Fruit fly (Drosophila melanogaster) whole organism, embryonic: ENCODE measurements around the gene CG17786.

Experiments used
- Aef1 ChIP-seq: fragments of 200-800 bp; sonication (Bioruptor generic); IDR thresholded peaks from 3 replicates; pipeline ENCODE4 v1.3.6; 2022; ENCODE audit warnings: missing biosample characterization, missing genetic modification characterization
- Blimp-1 ChIP-seq: fragments of 200-800 bp; sonication (Bioruptor generic); optimal IDR thresholded peaks from 3 replicates; lab custom pipeline; 2018; ENCODE audit warnings: missing biosample characterization, missing genetic modification characterization, mild to moderate bottlenecking, moderate library complexity, missing genetic modification reagents
- BtbVII ChIP-seq: fragments of 200-800 bp; sonication (Bioruptor generic); optimal IDR thresholded peaks from 3 replicates; lab custom pipeline; 2017; ENCODE audit warnings: missing biosample characterization, mild to moderate bottlenecking, missing genetic modification characterization
- CG11560 ChIP-seq: fragments of 200-800 bp; sonication (Bioruptor generic); IDR thresholded peaks from 3 replicates; pipeline ENCODE4 v1.3.6; 2022; ENCODE audit warnings: missing biosample characterization, missing genetic modification characterization
- CG12104 ChIP-seq: fragments of 200-800 bp; sonication (Bioruptor generic); optimal IDR thresholded peaks from 3 replicates; lab custom pipeline; 2016; ENCODE audit warnings: missing biosample characterization, missing genetic modification characterization
- CG12391 ChIP-seq: fragments of 200-800 bp; sonication (Bioruptor generic); optimal IDR thresholded peaks from 3 replicates; lab custom pipeline; 2018; ENCODE audit warnings: missing biosample characterization, mild to moderate bottlenecking, missing genetic modification characterization, moderate library complexity
- CG12769 ChIP-seq: fragments of 200-800 bp; sonication (Bioruptor generic); optimal IDR thresholded peaks from 2 replicates; lab custom pipeline; 2019; ENCODE audit warnings: missing biosample characterization, mild to moderate bottlenecking, missing genetic modification characterization, moderate library complexity
- CG13775 ChIP-seq: fragments of 200-800 bp; sonication (Bioruptor generic); optimal IDR thresholded peaks from 3 replicates; lab custom pipeline; 2017; ENCODE audit warnings: missing biosample characterization, mild to moderate bottlenecking, missing genetic modification characterization
- CG15479 ChIP-seq: fragments of 200-800 bp; sonication (Bioruptor generic); optimal IDR thresholded peaks from 3 replicates; lab custom pipeline; 2019; ENCODE audit warnings: missing biosample characterization, mild to moderate bottlenecking, missing genetic modification characterization, moderate library complexity
- CG2202 ChIP-seq: fragments of 200-800 bp; sonication (Bioruptor generic); optimal IDR thresholded peaks from 2 replicates; lab custom pipeline; 2018; ENCODE audit warnings: missing biosample characterization, mild to moderate bottlenecking, missing genetic modification characterization
- CG3163 ChIP-seq: fragments of 200-800 bp; sonication (Bioruptor generic); optimal IDR thresholded peaks from 3 replicates; lab custom pipeline; 2016; ENCODE audit warnings: missing biosample characterization, missing genetic modification characterization
- CG33557 ChIP-seq: fragments of 200-800 bp; sonication (Bioruptor generic); optimal IDR thresholded peaks from 2 replicates; lab custom pipeline; 2019; ENCODE audit warnings: missing biosample characterization, mild to moderate bottlenecking, missing genetic modification characterization, moderate library complexity
- CG34376 ChIP-seq: fragments of 200-800 bp; sonication (Bioruptor generic); optimal IDR thresholded peaks from 2 replicates; lab custom pipeline; 2018; ENCODE audit warnings: missing biosample characterization, mild to moderate bottlenecking, missing genetic modification characterization
- CG6254 ChIP-seq: fragments of 200-800 bp; sonication (Bioruptor generic); optimal IDR thresholded peaks from 3 replicates; lab custom pipeline; 2017; ENCODE audit warnings: mild to moderate bottlenecking, missing biosample characterization, missing genetic modification reagents, missing genetic modification characterization
- CG6765 ChIP-seq: fragments of 200-800 bp; sonication (Bioruptor generic); optimal IDR thresholded peaks from 3 replicates; lab custom pipeline; 2017; ENCODE audit warnings: missing biosample characterization, mild to moderate bottlenecking, missing genetic modification characterization
- CG8478 ChIP-seq: fragments of >200 bp; optimal IDR thresholded peaks from 2 replicates; lab custom pipeline; 2018
- CG8924 ChIP-seq: fragments of 200-800 bp; optimal IDR thresholded peaks from 3 replicates; lab custom pipeline; 2019; ENCODE audit warnings: missing biosample characterization, mild to moderate bottlenecking, missing genetic modification characterization, moderate library complexity
- CG9817 ChIP-seq: fragments of 200-800 bp; sonication (Bioruptor generic); optimal IDR thresholded peaks from 2 replicates; lab custom pipeline; 2018; ENCODE audit warnings: missing biosample characterization, mild to moderate bottlenecking, missing genetic modification characterization, moderate library complexity
- CHES-1-like ChIP-seq: fragments of 200-800 bp; sonication (Bioruptor generic); optimal IDR thresholded peaks from 2 replicates; lab custom pipeline; 2016; ENCODE audit warnings: missing biosample characterization, missing genetic modification characterization
- Camta ChIP-seq: fragments of 200-800 bp; sonication (Bioruptor generic); optimal IDR thresholded peaks from 2 replicates; lab custom pipeline; 2016; ENCODE audit warnings: missing biosample characterization, missing genetic modification characterization
- Dad ChIP-seq: fragments of 200-800 bp; sonication (Bioruptor generic); optimal IDR thresholded peaks from 3 replicates; lab custom pipeline; 2016; ENCODE audit warnings: missing biosample characterization, missing genetic modification characterization
- Dll ChIP-seq: fragments of 200-800 bp; sonication (Bioruptor generic); IDR thresholded peaks from 4 replicates; pipeline ENCODE4 v1.3.6; 2022; ENCODE audit warnings: missing biosample characterization, missing genetic modification characterization; ENCODE audit not compliant: partially characterized antibody
- Doc2 ChIP-seq: fragments of 200-800 bp; sonication (Bioruptor generic); IDR thresholded peaks from 2 replicates; pipeline ENCODE4 v1.3.6; 2022; ENCODE audit warnings: missing biosample characterization, missing genetic modification characterization
- Eip74EF ChIP-seq, 2 experiments: fragments of 200-800 bp in 1 of 2; fragments of >200 bp in 1 of 2; sonication (Bioruptor generic) in 1 of 2; optimal IDR thresholded peaks; 2 replicates each; lab custom pipeline; 2017 to 2019; ENCODE audit warnings: missing biosample characterization in 2 of 2, missing genetic modification characterization in 2 of 2, mild to moderate bottlenecking in 1 of 2, moderate library complexity in 1 of 2
- Ets97D ChIP-seq: fragments of 200-800 bp; sonication (Bioruptor generic); optimal IDR thresholded peaks from 3 replicates; lab custom pipeline; 2016; ENCODE audit warnings: missing biosample characterization, missing genetic modification characterization
- Max ChIP-seq: fragments of 200-800 bp; sonication (Bioruptor generic); optimal IDR thresholded peaks from 2 replicates; lab custom pipeline; 2016; ENCODE audit warnings: missing biosample characterization, mild to moderate bottlenecking, missing genetic modification characterization
- Med ChIP-seq: fragments of 200-800 bp; sonication (Bioruptor generic); peaks from one replicate; lab custom pipeline; 2016; ENCODE audit warnings: missing biosample characterization, missing genetic modification characterization, mild to moderate bottlenecking, inconsistent platforms, moderate library complexity
- Meics ChIP-seq: fragments of 200-800 bp; sonication (Bioruptor generic); optimal IDR thresholded peaks from 2 replicates; lab custom pipeline; 2017; ENCODE audit warnings: missing biosample characterization, mild to moderate bottlenecking, missing genetic modification characterization
- Rx ChIP-seq: fragments of 200-800 bp; sonication (Bioruptor generic); IDR thresholded peaks from 2 replicates; pipeline ENCODE4 v1.3.6; 2022; ENCODE audit warnings: missing biosample characterization, missing genetic modification characterization
- Taf1 ChIP-seq: fragments of 200-800 bp; sonication (Bioruptor generic); IDR thresholded peaks from 2 replicates; pipeline ENCODE4 v1.3.6; 2022; ENCODE audit warnings: missing biosample characterization, missing genetic modification characterization
- chif ChIP-seq, 2 experiments: fragments of 200-800 bp; sonication (Bioruptor generic); optimal IDR thresholded peaks; 3 replicates each; lab custom pipeline; 2016; ENCODE audit warnings: missing biosample characterization in 2 of 2, missing genetic modification characterization in 2 of 2
- chn ChIP-seq: fragments of 200-800 bp; sonication (Bioruptor generic); optimal IDR thresholded peaks from 2 replicates; lab custom pipeline; 2016; ENCODE audit warnings: missing biosample characterization, missing genetic modification characterization
- corto ChIP-seq: fragments of 200-800 bp; sonication (Bioruptor generic); optimal IDR thresholded peaks from 2 replicates; lab custom pipeline; 2016; ENCODE audit warnings: missing biosample characterization, mild to moderate bottlenecking, missing genetic modification characterization, moderate library complexity
- cwo ChIP-seq: fragments of 200-800 bp; sonication (Bioruptor generic); optimal IDR thresholded peaks from 3 replicates; lab custom pipeline; 2017; ENCODE audit warnings: missing biosample characterization, missing genetic modification characterization, mild to moderate bottlenecking, moderate library complexity, missing genetic modification reagents
- emc ChIP-seq: fragments of 200-800 bp; sonication (Bioruptor generic); optimal IDR thresholded peaks from 2 replicates; lab custom pipeline; 2016; ENCODE audit warnings: missing biosample characterization, missing genetic modification characterization
- fd102C ChIP-seq: fragments of 200-800 bp; sonication (Bioruptor generic); optimal IDR thresholded peaks from 2 replicates; lab custom pipeline; 2018; ENCODE audit warnings: missing biosample characterization, mild to moderate bottlenecking, missing genetic modification characterization, moderate library complexity
- fd96Cb ChIP-seq: fragments of 200-800 bp; sonication (Bioruptor generic); optimal IDR thresholded peaks from 2 replicates; lab custom pipeline; 2018; ENCODE audit warnings: missing biosample characterization, mild to moderate bottlenecking, missing genetic modification characterization, moderate library complexity
- ftz-f1 ChIP-seq: fragments of 200-800 bp; sonication (Bioruptor generic); optimal IDR thresholded peaks from 2 replicates; lab custom pipeline; 2016; ENCODE audit warnings: missing biosample characterization, missing genetic modification characterization
- ham ChIP-seq: fragments of 200-800 bp; sonication (Bioruptor generic); IDR thresholded peaks from 2 replicates; pipeline ENCODE4 v1.3.6; 2022; ENCODE audit warnings: missing biosample characterization, missing genetic modification characterization
- hkb ChIP-seq, 2 experiments: fragments of 200-800 bp in 1 of 2; fragments of >200 bp in 1 of 2; sonication (Bioruptor generic) in 1 of 2; IDR thresholded peaks in 1 of 2; optimal IDR thresholded peaks in 1 of 2; 2 replicates each; pipeline versions ENCODE4 v1.3.6 to Lab custom; 2017 to 2022; ENCODE audit warnings: missing biosample characterization in 1 of 2, missing genetic modification characterization in 1 of 2
- jigr1 ChIP-seq: fragments of 200-800 bp; sonication (Bioruptor generic); IDR thresholded peaks from 3 replicates; pipeline ENCODE4 v1.3.6; 2022; ENCODE audit warnings: missing biosample characterization, missing genetic modification characterization
- mirr ChIP-seq: fragments of 200-800 bp; sonication (Bioruptor generic); optimal IDR thresholded peaks from 3 replicates; lab custom pipeline; 2018; ENCODE audit warnings: missing biosample characterization, mild to moderate bottlenecking, missing genetic modification characterization
- pum ChIP-seq: fragments of 200-800 bp; sonication (Bioruptor generic); optimal IDR thresholded peaks from 2 replicates; lab custom pipeline; 2016; ENCODE audit warnings: missing biosample characterization, missing genetic modification characterization
- repo ChIP-seq: fragments of 200-800 bp; sonication (Bioruptor generic); optimal IDR thresholded peaks from 2 replicates; lab custom pipeline; 2016; ENCODE audit warnings: missing biosample characterization, missing genetic modification characterization
- sd ChIP-seq: fragments of 200-800 bp; sonication (Bioruptor generic); optimal IDR thresholded peaks from 3 replicates; lab custom pipeline; 2018; ENCODE audit warnings: missing biosample characterization, mild to moderate bottlenecking, missing genetic modification characterization, moderate library complexity
- tin ChIP-seq: fragments of 200-800 bp; sonication (Bioruptor generic); optimal IDR thresholded peaks from 3 replicates; lab custom pipeline; 2016; ENCODE audit warnings: missing biosample characterization, missing genetic modification characterization
- tio ChIP-seq: fragments of 200-800 bp; sonication (Bioruptor generic); optimal IDR thresholded peaks from 2 replicates; lab custom pipeline; 2017; ENCODE audit warnings: missing biosample characterization, missing genetic modification characterization, inconsistent platforms
- toy ChIP-seq: fragments of 200-800 bp; sonication (Bioruptor generic); IDR thresholded peaks from 2 replicates; pipeline ENCODE4 v1.3.6; 2022; ENCODE audit warnings: missing biosample characterization, missing genetic modification characterization
- vnd ChIP-seq: fragments of 200-800 bp; sonication (Bioruptor generic); IDR thresholded peaks from 3 replicates; pipeline ENCODE4 v1.3.6; 2022; ENCODE audit warnings: missing biosample characterization, missing genetic modification characterization; ENCODE audit not compliant: partially characterized antibody

CG17786 gene

DNA sequence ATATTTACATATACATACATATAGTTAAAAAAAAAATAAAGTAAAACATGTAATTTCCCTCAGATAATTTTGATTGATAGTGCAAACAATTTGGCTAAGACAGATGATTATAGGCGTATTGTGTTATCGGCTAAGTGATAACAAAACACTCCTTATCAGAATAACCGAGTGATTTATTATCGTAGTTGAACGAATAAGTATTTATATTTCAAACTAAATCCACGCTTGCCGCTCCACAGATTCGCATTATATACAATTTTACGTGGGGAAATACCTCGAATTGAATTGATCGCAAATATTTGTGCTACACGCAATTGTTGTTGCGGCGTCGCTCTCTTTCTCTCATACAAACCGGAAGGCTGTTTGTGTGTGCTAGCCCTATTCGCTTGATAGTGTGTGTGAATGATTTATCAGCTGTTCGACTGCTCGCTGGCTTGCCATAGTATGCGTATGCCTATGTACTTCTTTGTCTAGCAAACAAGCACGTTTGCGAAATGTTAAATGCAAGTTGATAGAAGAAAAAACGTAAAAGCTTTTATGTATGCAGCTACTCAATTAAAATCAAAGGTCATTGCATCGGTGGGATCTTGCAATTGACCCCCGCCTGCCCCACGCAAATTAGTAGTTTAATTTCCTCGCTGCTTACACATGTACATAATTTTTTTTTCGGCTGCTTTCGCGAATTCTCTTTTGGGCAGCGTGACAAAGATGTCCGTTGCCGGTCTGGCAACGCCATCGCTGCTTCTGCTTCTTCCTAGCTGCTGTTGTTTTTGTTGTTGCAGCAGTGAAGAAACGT is 15.0 kb upstream of the CG17786 start (continued):
- peak; percentile 8 for TF ChIP-seq CG9817
- no peak for TF ChIP-seq tio
- TF ChIP-seq Doc2 (GFP tag; lab: Robert Waterston, UW): no peak
- no peak for TF ChIP-seq Meics (GFP tag; lab: Kevin White, UChicago)
- peak; percentile 89 for TF ChIP-seq CG15479 (GFP tag; lab: Kevin White, UChicago)
- no peak for TF ChIP-seq chif (GFP tag; optimal IDR thresholded peaks at IDR 0.05; lab: Kevin White, UChicago)
- no peak for TF ChIP-seq Ets97D
- TF ChIP-seq CG6254: no peak
- TF ChIP-seq cwo: no peak
- no peak for TF ChIP-seq Aef1
- no peak for TF ChIP-seq Blimp-1 (GFP tag; lab: Kevin White, UChicago)
- 0 out of 4 replicates have a peak, but pooled peaks have one; percentile 11 for TF ChIP-seq Dll (GFP tag; lab: Robert Waterston, UW)
- no peak for TF ChIP-seq toy (GFP tag; lab: Robert Waterston, UW)
- TF ChIP-seq CG12769 (tag; lab: Kevin White, UChicago): no peak
- no peak for TF ChIP-seq CG33557 (GFP tag; lab: Kevin White, UChicago)
- peak; percentile 41 for TF ChIP-seq hkb (optimal IDR thresholded peaks at IDR 0.05; lab: Kevin White, UChicago)
- no peak for TF ChIP-seq hkb (GFP tag; IDR thresholded peaks at IDR 0.05; lab: Robert Waterston, UW)
- no peak for TF ChIP-seq Camta (GFP tag; lab: Kevin White, UChicago)
- TF ChIP-seq emc: no peak
- TF ChIP-seq ham (GFP tag; lab: Robert Waterston, UW): no peak
- TF ChIP-seq Med (GFP tag; lab: Kevin White, UChicago): peak; percentile 78
- peak; percentile 24 for TF ChIP-seq repo (GFP tag; lab: Kevin White, UChicago)
- peak; percentile 64 for TF ChIP-seq sd (tag; lab: Kevin White, UChicago)
- no peak for TF ChIP-seq BtbVII (GFP tag; lab: Kevin White, UChicago)
- TF ChIP-seq CG8478 (lab: Kevin White, UChicago): peak; percentile 36
- TF ChIP-seq CG34376 (GFP tag; lab: Kevin White, UChicago): peak; percentile 14
- no peak for TF ChIP-seq Taf1 (GFP tag; lab: Robert Waterston, UW)
- TF ChIP-seq vnd (GFP tag; lab: Robert Waterston, UW): no peak
- TF ChIP-seq CG12104 (GFP tag; lab: Kevin White, UChicago): no peak
- TF ChIP-seq CG8924 (tag; lab: Kevin White, UChicago): peak; percentile 22
- peak; percentile 14 for TF ChIP-seq CG2202 (tag; lab: Kevin White, UChicago)
- peak; percentile 60 for TF ChIP-seq CHES-1-like
- TF ChIP-seq CG11560 (tag; lab: Robert Waterston, UW): no peak
- no peak for TF ChIP-seq tin (GFP tag; lab: Kevin White, UChicago)
- no peak for TF ChIP-seq pum (GFP tag; lab: Kevin White, UChicago)
- TF ChIP-seq mirr (GFP tag; lab: Kevin White, UChicago): peak; percentile 32
- TF ChIP-seq CG12391 (tag; lab: Kevin White, UChicago): peak; percentile 37
- peak; percentile 15 for TF ChIP-seq Max (GFP tag; lab: Kevin White, UChicago)
- no peak for TF ChIP-seq chn (GFP tag; lab: Kevin White, UChicago)
- TF ChIP-seq CG6765 (GFP tag; lab: Kevin White, UChicago): peak; percentile 18
- TF ChIP-seq CG3163 (GFP tag; lab: Kevin White, UChicago): no peak
- TF ChIP-seq corto: no peak
- no peak for TF ChIP-seq Eip74EF (GFP tag; optimal IDR thresholded peaks at IDR 0.05; lab: Kevin White, UChicago)
- no peak for TF ChIP-seq fd96Cb (tag; lab: Kevin White, UChicago)
- no peak for TF ChIP-seq Dad (GFP tag; lab: Kevin White, UChicago)
- no peak for TF ChIP-seq fd102C (GFP tag; lab: Kevin White, UChicago)
- TF ChIP-seq ftz-f1: no peak
- TF ChIP-seq CG13775 (GFP tag; lab: Kevin White, UChicago): peak; percentile 20
- TF ChIP-seq jigr1 (GFP tag; lab: Robert Waterston, UW): no peak
- TF ChIP-seq Rx (GFP tag; lab: Robert Waterston, UW): no peak
